Worm (Caenorhabditis elegans) whole organism, late embryonic: ENCODE data around the gene sru-39.

ENCODE experiments used
- K02D7.2 ChIP-seq: sonication (generic microtip); optimal IDR thresholded peaks from 2 replicates; lab custom pipeline; 2017; ENCODE audit warnings: mild to moderate bottlenecking, missing genetic modification characterization, missing compliant biosample characterization
- ceh-31 ChIP-seq: sonication (generic microtip); optimal IDR thresholded peaks from 2 replicates; lab custom pipeline; 2016; ENCODE audit warnings: missing genetic modification characterization, missing compliant biosample characterization
- ceh-9 ChIP-seq: sonication (generic microtip); optimal IDR thresholded peaks from 2 replicates; lab custom pipeline; 2016; ENCODE audit warnings: mild to moderate bottlenecking, missing genetic modification characterization, inconsistent platforms, missing compliant biosample characterization
- fkh-10 ChIP-seq: fragments of 150-350 bp; optimal IDR thresholded peaks from 2 replicates; lab custom pipeline; 2014; ENCODE audit warnings: missing biosample characterization, missing genetic modification reagents, missing genetic modification characterization
- lim-6 ChIP-seq: sonication (generic microtip); optimal IDR thresholded peaks from 2 replicates; lab custom pipeline; 2016; ENCODE audit warnings: missing genetic modification characterization, missing compliant biosample characterization
- mec-3 ChIP-seq: sonication (generic microtip); optimal IDR thresholded peaks from 2 replicates; lab custom pipeline; 2016; ENCODE audit warnings: borderline replicate concordance, missing genetic modification characterization, missing compliant biosample characterization
- pha-4 ChIP-seq: fragments of 150-350 bp; optimal IDR thresholded peaks from 2 replicates; lab custom pipeline; 2018; ENCODE audit warnings: missing biosample characterization, missing genetic modification reagents, missing genetic modification characterization

- TF ChIP-seq mec-3 (tag; lab: Kevin White, UChicago): no peak
- TF ChIP-seq pha-4 (tag; lab: Kevin White, UChicago): no peak
- TF ChIP-seq fkh-10 (GFP tag; lab: Kevin White, UChicago): no peak
- no peak for TF ChIP-seq lim-6 (tag; lab: Kevin White, UChicago)
- TF ChIP-seq K02D7.2 (tag; lab: Kevin White, UChicago): no peak
- TF ChIP-seq ceh-31 (tag; lab: Kevin White, UChicago): no peak
- no peak for TF ChIP-seq ceh-9 (tag; lab: Kevin White, UChicago)
Observed at ce11 chrV:9796562-9796961, 6.7 kb upstream of the sru-39 start, which contains the start of gene F46B6.9.
